Fruit fly (Drosophila melanogaster) S2 (cell line): ENCODE data around the gene CG2260.

Experiments
- CG8478 ChIP-seq: fragments of >200 bp; optimal IDR thresholded peaks from 2 replicates; lab custom pipeline; 2018
- CTCF ChIP-seq, 2 experiments: fragments of >200 bp; optimal IDR thresholded peaks; 2 replicates each; lab custom pipeline; 2018

dm6 chrX:8145501-8146157 lies 24.7 kb upstream of the CG2260 start, which contains the start of the genes alpha-PheRS and CG2129:
- TF ChIP-seq CG8478 (lab: Kevin White, UChicago) (no peak), CTCF (optimal IDR thresholded peaks at IDR 0.05; lab: Kevin White, UChicago) (no peak)
